Worm (Caenorhabditis elegans): ENCODE data around the gene F55G7.5.

The F55G7.5 gene

ce11 chrX:11924158-11924557 lies 14.6 kb downstream of the F55G7.5 start, which contains the start of gene F55G7.1:
Gene F55G7.1, plus strand, starts transcription at chrX:11924433.
- peak; percentile 9 for TF ChIP-seq nhr-237 (tag; optimal IDR thresholded peaks at IDR 0.05)
- no peak for TF ChIP-seq nhr-76 (tag; optimal IDR thresholded peaks at IDR 0.05)

- no peak for TF ChIP-seq ceh-83 (GFP tag; optimal IDR thresholded peaks at IDR 0.05)
- TF ChIP-seq mab-5 (tag; optimal IDR thresholded peaks at IDR 0.05): no peak
- no peak for TF ChIP-seq ces-1 (GFP tag; optimal IDR thresholded peaks at IDR 0.05)
- no peak for TF ChIP-seq snpc-4 (tag; optimal IDR thresholded peaks at IDR 0.05)
- TF ChIP-seq blmp-1 (tag; optimal IDR thresholded peaks at IDR 0.05): no peak
- no peak for TF ChIP-seq hlh-1 (tag; optimal IDR thresholded peaks at IDR 0.05)
- no peak for TF ChIP-seq bed-3 (GFP tag; optimal IDR thresholded peaks at IDR 0.05)
- no peak for TF ChIP-seq elt-1 (tag; optimal IDR thresholded peaks at IDR 0.05; ENCODE audit: borderline replicate concordance, insufficient read depth)
- TF ChIP-seq ceh-43 (GFP tag; optimal IDR thresholded peaks at IDR 0.05): no peak
- TF ChIP-seq zip-8 (tag; optimal IDR thresholded peaks at IDR 0.05): no peak
Observed at ce11 chrX:11920723-11921283, 17.9 kb downstream of the F55G7.5 start, which contains the start of gene Y62H9A.14. Gene Y62H9A.14, plus strand, starts transcription at chrX:11921233.

- TF ChIP-seq M03D4.4 (tag; optimal IDR thresholded peaks at IDR 0.05) (no peak), ztf-11 (tag; optimal IDR thresholded peaks at IDR 0.05) (no peak), ces-1 (GFP tag; optimal IDR thresholded peaks at IDR 0.05) (no peak), drap-1 (GFP tag; optimal IDR thresholded peaks at IDR 0.05) (no peak), ham-2 (GFP tag; optimal IDR thresholded peaks at IDR 0.05) (no peak), elt-1 (tag; optimal IDR thresholded peaks at IDR 0.05; ENCODE audit: borderline replicate concordance, insufficient read depth) (no peak), mep-1 (tag; optimal IDR thresholded peaks at IDR 0.05) (no peak), lin-32 (GFP tag; optimal IDR thresholded peaks at IDR 0.05) (no peak), blmp-1 (tag; optimal IDR thresholded peaks at IDR 0.05) (no peak), nhr-2 (tag; optimal IDR thresholded peaks at IDR 0.05) (no peak), sem-2 (GFP tag; optimal IDR thresholded peaks at IDR 0.05) (no peak), elt-3 (tag; optimal IDR thresholded peaks at IDR 0.05) (no peak), ceh-83 (GFP tag; optimal IDR thresholded peaks at IDR 0.05) (no peak), mab-5 (tag; optimal IDR thresholded peaks at IDR 0.05) (no peak), ceh-39 (tag; optimal IDR thresholded peaks at IDR 0.05) (no peak), unc-39 (tag; optimal IDR thresholded peaks at IDR 0.05) (no peak), tbx-8 (GFP tag; optimal IDR thresholded peaks at IDR 0.05) (no peak), bed-3 (GFP tag; optimal IDR thresholded peaks at IDR 0.05) (no peak)
Observed at ce11 chrX:11917994-11918393, 20.7 kb downstream of the F55G7.5 start, which contains the start of gene Y62H9A.16. Gene Y62H9A.16, plus strand, starts transcription at chrX:11918294.

- no peak for TF ChIP-seq unc-62 (GFP tag; optimal IDR thresholded peaks at IDR 0.05)
- no peak for TF ChIP-seq nhr-12 (tag; optimal IDR thresholded peaks at IDR 0.05)
- no peak for TF ChIP-seq drap-1 (GFP tag; optimal IDR thresholded peaks at IDR 0.05)
- no peak for TF ChIP-seq pha-4 (tag; optimal IDR thresholded peaks at IDR 0.05)
- TF ChIP-seq snpc-4 (tag; optimal IDR thresholded peaks at IDR 0.05): no peak
- no peak for TF ChIP-seq nhr-2 (tag; optimal IDR thresholded peaks at IDR 0.05)
- no peak for TF ChIP-seq bed-3 (GFP tag; optimal IDR thresholded peaks at IDR 0.05)
Observed at ce11 chrX:11916705-11917104, 22.0 kb downstream of the F55G7.5 start, which contains the start of gene Y62H9A.13. Gene Y62H9A.13, plus strand, starts transcription at chrX:11917005.

- TF ChIP-seq mls-2 (tag; optimal IDR thresholded peaks at IDR 0.05) (no peak), ztf-11 (tag; optimal IDR thresholded peaks at IDR 0.05) (no peak), flh-1 (GFP tag; optimal IDR thresholded peaks at IDR 0.05) (no peak), nhr-237 (tag; optimal IDR thresholded peaks at IDR 0.05) (no peak), M03D4.4 (tag; optimal IDR thresholded peaks at IDR 0.05) (no peak), bed-3 (GFP tag; optimal IDR thresholded peaks at IDR 0.05) (no peak), pha-4 (tag; optimal IDR thresholded peaks at IDR 0.05) (no peak), sptf-1 (tag; optimal IDR thresholded peaks at IDR 0.05) (no peak), nhr-12 (tag; optimal IDR thresholded peaks at IDR 0.05) (no peak), nhr-2 (tag; optimal IDR thresholded peaks at IDR 0.05) (no peak), elt-1 (tag; optimal IDR thresholded peaks at IDR 0.05; ENCODE audit: borderline replicate concordance, insufficient read depth) (no peak), ceh-39 (tag; optimal IDR thresholded peaks at IDR 0.05) (no peak), ceh-43 (GFP tag; optimal IDR thresholded peaks at IDR 0.05) (no peak), ces-1 (GFP tag; optimal IDR thresholded peaks at IDR 0.05) (no peak)
Observed at ce11 chrX:11913824-11914223, 24.9 kb downstream of the F55G7.5 start, which contains the start of gene Y62H9A.12. Gene Y62H9A.12, plus strand, starts transcription at chrX:11914124.
